Worm (Caenorhabditis elegans) whole organism, late embryonic: Measurements from ENCODE around the gene srv-1.

Experiments used
- C08G9.2 ChIP-seq: sonication (generic microtip); optimal IDR thresholded peaks from 2 replicates; lab custom pipeline; 2016; ENCODE audit warnings: mild to moderate bottlenecking, missing genetic modification characterization, moderate library complexity, missing compliant biosample characterization
- C38D4.7 ChIP-seq: fragments of 200-800 bp; sonication (Bioruptor generic); optimal IDR thresholded peaks from 2 replicates; lab custom pipeline; 2018; ENCODE audit warnings: mild to moderate bottlenecking, missing genetic modification characterization, moderate library complexity, missing compliant biosample characterization
- F13H6.1 ChIP-seq: sonication (generic microtip); optimal IDR thresholded peaks from 2 replicates; lab custom pipeline; 2016; ENCODE audit warnings: missing genetic modification characterization, missing compliant biosample characterization
- K02D7.2 ChIP-seq: sonication (generic microtip); optimal IDR thresholded peaks from 2 replicates; lab custom pipeline; 2017; ENCODE audit warnings: mild to moderate bottlenecking, missing genetic modification characterization, missing compliant biosample characterization
- K09A11.1 ChIP-seq: sonication (generic microtip); optimal IDR thresholded peaks from 2 replicates; lab custom pipeline; 2017; ENCODE audit warnings: antibody characterized with exemption, mild to moderate bottlenecking, missing genetic modification characterization, missing compliant biosample characterization; ENCODE audit not compliant: insufficient read depth
- T23F11.4 ChIP-seq: fragments of 200-800 bp; sonication (Bioruptor generic); optimal IDR thresholded peaks from 2 replicates; lab custom pipeline; 2018; ENCODE audit warnings: mild to moderate bottlenecking, missing genetic modification characterization, missing compliant biosample characterization
- ahr-1 ChIP-seq: sonication (generic microtip); optimal IDR thresholded peaks from 2 replicates; lab custom pipeline; 2016; ENCODE audit warnings: missing genetic modification characterization, missing compliant biosample characterization
- ama-1 ChIP-seq: fragments of 150-350 bp; optimal IDR thresholded peaks from 2 replicates; lab custom pipeline; 2014
- ceh-14 ChIP-seq: sonication (generic microtip); optimal IDR thresholded peaks from 2 replicates; lab custom pipeline; 2016; ENCODE audit warnings: missing genotype, missing genetic modification characterization, missing compliant biosample characterization
- ceh-18 ChIP-seq: sonication (generic microtip); optimal IDR thresholded peaks from 2 replicates; lab custom pipeline; 2016; ENCODE audit warnings: missing genetic modification characterization, missing compliant biosample characterization
- ceh-19 ChIP-seq: fragments of 200-800 bp; sonication (Bioruptor generic); optimal IDR thresholded peaks from 2 replicates; lab custom pipeline; 2018; ENCODE audit warnings: mild to moderate bottlenecking, missing genetic modification characterization, missing compliant biosample characterization
- ceh-2 ChIP-seq: sonication (generic microtip); optimal IDR thresholded peaks from 2 replicates; lab custom pipeline; 2016; ENCODE audit warnings: missing genotype, missing genetic modification characterization, missing compliant biosample characterization
- ceh-22 ChIP-seq: sonication (generic microtip); optimal IDR thresholded peaks from 2 replicates; lab custom pipeline; 2017; ENCODE audit warnings: missing biosample characterization, missing genetic modification characterization
- ceh-24 ChIP-seq: sonication (generic microtip); optimal IDR thresholded peaks from 2 replicates; lab custom pipeline; 2016; ENCODE audit warnings: mild to moderate bottlenecking, missing genetic modification characterization, missing compliant biosample characterization
- ceh-31 ChIP-seq: sonication (generic microtip); optimal IDR thresholded peaks from 2 replicates; lab custom pipeline; 2016; ENCODE audit warnings: missing genetic modification characterization, missing compliant biosample characterization
- ceh-34 ChIP-seq: sonication (generic microtip); optimal IDR thresholded peaks from 2 replicates; lab custom pipeline; 2016; ENCODE audit warnings: mild to moderate bottlenecking, missing genetic modification characterization, missing compliant biosample characterization
- ceh-45 ChIP-seq: fragments of 200-800 bp; sonication (Bioruptor generic); IDR thresholded peaks from 2 replicates; pipeline ENCODE4 v1.3.6; 2022; ENCODE audit warnings: missing genetic modification reagents, missing genetic modification characterization, missing compliant biosample characterization
- ceh-48 ChIP-seq: sonication (generic microtip); optimal IDR thresholded peaks from 2 replicates; lab custom pipeline; 2016; ENCODE audit warnings: missing genetic modification characterization, inconsistent platforms, missing compliant biosample characterization
- ceh-6 ChIP-seq: fragments of 200-800 bp; sonication (Bioruptor generic); optimal IDR thresholded peaks from 2 replicates; lab custom pipeline; 2018; ENCODE audit warnings: mild to moderate bottlenecking, missing genetic modification characterization, missing compliant biosample characterization
- ceh-9 ChIP-seq: sonication (generic microtip); optimal IDR thresholded peaks from 2 replicates; lab custom pipeline; 2016; ENCODE audit warnings: mild to moderate bottlenecking, missing genetic modification characterization, inconsistent platforms, missing compliant biosample characterization
- che-1 ChIP-seq: sonication (generic microtip); optimal IDR thresholded peaks from 2 replicates; lab custom pipeline; 2016; ENCODE audit warnings: mild to moderate bottlenecking, missing genetic modification characterization, missing compliant biosample characterization
- dmd-4 ChIP-seq: sonication (generic microtip); optimal IDR thresholded peaks from 2 replicates; lab custom pipeline; 2016; ENCODE audit warnings: borderline replicate concordance, missing genetic modification characterization, missing compliant biosample characterization
- dve-1 ChIP-seq: sonication (generic microtip); optimal IDR thresholded peaks from 2 replicates; lab custom pipeline; 2017; ENCODE audit warnings: antibody characterized with exemption, mild to moderate bottlenecking, missing genetic modification characterization, missing compliant biosample characterization
- elt-2 ChIP-seq: sonication (generic microtip); optimal IDR thresholded peaks from 2 replicates; lab custom pipeline; 2016; ENCODE audit warnings: missing genetic modification reagents, missing genetic modification characterization, missing compliant biosample characterization
- elt-4 ChIP-seq: sonication (generic microtip); optimal IDR thresholded peaks from 2 replicates; lab custom pipeline; 2016; ENCODE audit warnings: missing genetic modification characterization, missing compliant biosample characterization
- ets-4 ChIP-seq: sonication (generic microtip); optimal IDR thresholded peaks from 2 replicates; lab custom pipeline; 2016; ENCODE audit warnings: missing genetic modification characterization, missing compliant biosample characterization
- fax-1 ChIP-seq: sonication (generic microtip); optimal IDR thresholded peaks from 2 replicates; lab custom pipeline; 2016; ENCODE audit warnings: missing genotype, missing genetic modification characterization, missing compliant biosample characterization
- fkh-10 ChIP-seq: fragments of 150-350 bp; optimal IDR thresholded peaks from 2 replicates; lab custom pipeline; 2014; ENCODE audit warnings: missing biosample characterization, missing genetic modification reagents, missing genetic modification characterization
- gmeb-2 ChIP-seq: sonication (generic microtip); optimal IDR thresholded peaks from 2 replicates; lab custom pipeline; 2016; ENCODE audit warnings: missing genetic modification characterization, inconsistent platforms, missing compliant biosample characterization
- hlh-13 ChIP-seq: fragments of 200-800 bp; sonication (Bioruptor generic); optimal IDR thresholded peaks from 2 replicates; lab custom pipeline; 2018; ENCODE audit warnings: mild to moderate bottlenecking, missing genetic modification characterization, missing compliant biosample characterization
- hlh-15 ChIP-seq: sonication (generic microtip); optimal IDR thresholded peaks from 2 replicates; lab custom pipeline; 2016; ENCODE audit warnings: missing genetic modification characterization, missing compliant biosample characterization
- hlh-30 ChIP-seq: sonication (generic microtip); optimal IDR thresholded peaks from 2 replicates; lab custom pipeline; 2017; ENCODE audit warnings: antibody characterized with exemption, missing genetic modification characterization, missing compliant biosample characterization; ENCODE audit not compliant: insufficient read depth
- hlh-8 ChIP-seq: sonication (generic microtip); optimal IDR thresholded peaks from 2 replicates; lab custom pipeline; 2016; ENCODE audit warnings: missing genotype, missing genetic modification characterization, missing compliant biosample characterization
- lim-6 ChIP-seq: sonication (generic microtip); optimal IDR thresholded peaks from 2 replicates; lab custom pipeline; 2016; ENCODE audit warnings: missing genetic modification characterization, missing compliant biosample characterization
- madf-2 ChIP-seq: sonication (generic microtip); optimal IDR thresholded peaks from 2 replicates; lab custom pipeline; 2017; ENCODE audit warnings: missing genetic modification characterization, missing compliant biosample characterization
- mec-3 ChIP-seq: sonication (generic microtip); optimal IDR thresholded peaks from 2 replicates; lab custom pipeline; 2016; ENCODE audit warnings: borderline replicate concordance, missing genetic modification characterization, missing compliant biosample characterization
- npax-4 ChIP-seq: sonication (generic microtip); optimal IDR thresholded peaks from 2 replicates; lab custom pipeline; 2016; ENCODE audit warnings: missing genetic modification characterization, missing compliant biosample characterization
- odd-2 ChIP-seq: sonication (generic microtip); optimal IDR thresholded peaks from 2 replicates; lab custom pipeline; 2017; ENCODE audit warnings: antibody characterized with exemption, mild to moderate bottlenecking, missing genetic modification characterization, missing compliant biosample characterization
- pha-2 ChIP-seq: sonication (generic microtip); optimal IDR thresholded peaks from 2 replicates; lab custom pipeline; 2017; ENCODE audit warnings: mild to moderate bottlenecking, missing genetic modification characterization, missing compliant biosample characterization
- pqm-1 ChIP-seq: sonication (generic microtip); optimal IDR thresholded peaks from 2 replicates; lab custom pipeline; 2016; ENCODE audit warnings: missing genetic modification characterization, missing compliant biosample characterization
- pros-1 ChIP-seq: fragments of 150-350 bp; optimal IDR thresholded peaks from 2 replicates; lab custom pipeline; 2014; ENCODE audit warnings: missing biosample characterization, missing genetic modification reagents, missing genetic modification characterization
- rnt-1 ChIP-seq: sonication (generic microtip); optimal IDR thresholded peaks from 2 replicates; lab custom pipeline; 2016; ENCODE audit warnings: missing genetic modification characterization, missing compliant biosample characterization
- sdc-2 ChIP-seq: sonication (generic microtip); optimal IDR thresholded peaks from 2 replicates; lab custom pipeline; 2016; ENCODE audit warnings: missing genotype, missing genetic modification characterization, missing compliant biosample characterization
- sox-2 ChIP-seq: fragments of 200-800 bp; sonication (Bioruptor generic); IDR thresholded peaks from 2 replicates; pipeline ENCODE4 v1.3.6; 2022; ENCODE audit warnings: missing genetic modification reagents, missing genetic modification characterization, missing compliant biosample characterization
- sox-4 ChIP-seq: sonication (generic microtip); optimal IDR thresholded peaks from 2 replicates; lab custom pipeline; 2017; ENCODE audit warnings: mild to moderate bottlenecking, missing genetic modification characterization, inconsistent platforms, missing compliant biosample characterization
- syd-9 ChIP-seq: sonication (generic microtip); optimal IDR thresholded peaks from 2 replicates; lab custom pipeline; 2016; ENCODE audit warnings: mild to moderate bottlenecking, missing genetic modification characterization, moderate library complexity, missing compliant biosample characterization
- tbx-7 ChIP-seq: sonication (generic microtip); optimal IDR thresholded peaks from 2 replicates; lab custom pipeline; 2016; ENCODE audit warnings: missing genotype, missing genetic modification characterization, missing compliant biosample characterization
- ttx-3 ChIP-seq: sonication (generic microtip); optimal IDR thresholded peaks from 2 replicates; lab custom pipeline; 2016; ENCODE audit warnings: missing genetic modification reagents, missing genetic modification characterization, missing compliant biosample characterization
- unc-3 ChIP-seq, 2 experiments: fragments of 200-800 bp in 1 of 2; sonication (Bioruptor generic) in 1 of 2; sonication (generic microtip) in 1 of 2; conservative IDR thresholded peaks in 1 of 2; optimal IDR thresholded peaks in 1 of 2; 2 replicates each; pipeline versions ENCODE4 v1.3.6 to Lab custom; 2016 to 2022; ENCODE audit warnings: missing compliant biosample characterization in 2 of 2, missing genetic modification characterization in 2 of 2, missing genetic modification reagents in 1 of 2
- unc-55 ChIP-seq: sonication (generic microtip); optimal IDR thresholded peaks from 2 replicates; lab custom pipeline; 2017; ENCODE audit warnings: missing biosample characterization, missing genetic modification reagents, missing genetic modification characterization
- unc-86 ChIP-seq: sonication (generic microtip); optimal IDR thresholded peaks from 2 replicates; lab custom pipeline; 2016; ENCODE audit warnings: missing genetic modification characterization, missing compliant biosample characterization
- zip-5 ChIP-seq: sonication (generic microtip); optimal IDR thresholded peaks from 2 replicates; lab custom pipeline; 2016; ENCODE audit warnings: missing genetic modification characterization, missing compliant biosample characterization
- ztf-16 ChIP-seq: sonication (generic microtip); optimal IDR thresholded peaks from 2 replicates; lab custom pipeline; 2017; ENCODE audit warnings: missing genetic modification characterization, missing compliant biosample characterization

srv-1 gene

ce11 chrIII:6887574-6887973 is 37.4 kb downstream of the srv-1 start:
- peak; percentile 77 for TF ChIP-seq che-1 (tag; lab: Kevin White, UChicago)
- TF ChIP-seq C08G9.2 (tag; lab: Kevin White, UChicago) = peak; percentile 52
- TF ChIP-seq ceh-31 (tag; lab: Kevin White, UChicago) = peak; percentile 55
- TF ChIP-seq T23F11.4 (GFP tag; lab: Kevin White, UChicago) = peak; percentile 58
- TF ChIP-seq ahr-1 (tag; lab: Kevin White, UChicago) = no peak
- TF ChIP-seq ceh-14 = peak; percentile 47
- peak; percentile 72 for TF ChIP-seq elt-2 (tag; lab: Kevin White, UChicago)
- no peak for TF ChIP-seq unc-55
- peak; percentile 60 for TF ChIP-seq ceh-48
- peak; percentile 33 for TF ChIP-seq zip-5
- TF ChIP-seq hlh-30 = peak; percentile 58
- no peak for TF ChIP-seq hlh-15 (tag; lab: Kevin White, UChicago)
- TF ChIP-seq C38D4.7 (GFP tag; lab: Kevin White, UChicago) = peak; percentile 69
- no peak for TF ChIP-seq pqm-1 (tag; lab: Kevin White, UChicago)
- TF ChIP-seq K09A11.1 (tag; lab: Kevin White, UChicago) = peak; percentile 54
- no peak for TF ChIP-seq tbx-7
- TF ChIP-seq ceh-45 = peak; percentile 70
- peak; percentile 47 for TF ChIP-seq ceh-9
- peak; percentile 44 for TF ChIP-seq unc-86 (tag; lab: Kevin White, UChicago)
- TF ChIP-seq elt-4 (tag; lab: Kevin White, UChicago) = no peak
- TF ChIP-seq hlh-13 (GFP tag; lab: Kevin White, UChicago) = no peak
- no peak for TF ChIP-seq ama-1 (lab: Kevin White, UChicago)
- no peak for TF ChIP-seq ceh-22 (tag; lab: Kevin White, UChicago)
- TF ChIP-seq madf-2 = peak; percentile 75
- TF ChIP-seq sox-2 (GFP tag; lab: Robert Waterston, UW) = peak; percentile 66
- TF ChIP-seq syd-9 = peak; percentile 63
- TF ChIP-seq ztf-16 = peak; percentile 72
- peak; percentile 58 for TF ChIP-seq ttx-3
- TF ChIP-seq fkh-10 (GFP tag; lab: Kevin White, UChicago) = no peak
- no peak for TF ChIP-seq odd-2 (tag; lab: Kevin White, UChicago)
- no peak for TF ChIP-seq pha-2 (tag; lab: Kevin White, UChicago)
- TF ChIP-seq sdc-2 = peak; percentile 68
- no peak for TF ChIP-seq mec-3 (tag; lab: Kevin White, UChicago)
- TF ChIP-seq rnt-1 (tag; lab: Kevin White, UChicago) = peak; percentile 67
- peak; percentile 52; the same call in 1 of the 2 replicates for TF ChIP-seq unc-3 (GFP tag; conservative IDR thresholded peaks at IDR 0.05; lab: Robert Waterston, UW)
- TF ChIP-seq unc-3 (tag; optimal IDR thresholded peaks at IDR 0.05; lab: Kevin White, UChicago) = peak; percentile 44
- peak; percentile 64 for TF ChIP-seq gmeb-2 (tag; lab: Kevin White, UChicago)
- peak; percentile 55 for TF ChIP-seq ceh-34 (tag; lab: Kevin White, UChicago)
- peak; percentile 57 for TF ChIP-seq dmd-4
- TF ChIP-seq F13H6.1 = peak; percentile 33
- TF ChIP-seq ceh-2 (tag; lab: Kevin White, UChicago) = peak; percentile 27
- peak; percentile 76 for TF ChIP-seq sox-4
- TF ChIP-seq ceh-6 (GFP tag; lab: Kevin White, UChicago) = peak; percentile 61
- TF ChIP-seq ceh-24 (tag; lab: Kevin White, UChicago) = no peak
- peak; percentile 74 for TF ChIP-seq ceh-18 (tag; lab: Kevin White, UChicago)
- peak; percentile 55 for TF ChIP-seq fax-1
- TF ChIP-seq ets-4 (tag; lab: Kevin White, UChicago) = no peak
- peak; percentile 53 for TF ChIP-seq hlh-8 (tag; lab: Kevin White, UChicago)
- TF ChIP-seq lim-6 = no peak
- TF ChIP-seq npax-4 = peak; percentile 56
- peak; percentile 47 for TF ChIP-seq dve-1 (tag; lab: Kevin White, UChicago)
- TF ChIP-seq K02D7.2 = peak; percentile 52
- peak; percentile 36 for TF ChIP-seq ceh-19
- TF ChIP-seq pros-1 (tag; lab: Kevin White, UChicago) = no peak
